Worm (Caenorhabditis elegans) whole organism, L2 larva: ENCODE results near the gene Y54F10BM.13.
A peak's percentile ranks its signal among the peaks of the same experiment; 100 is the strongest.

Experiments used
- R02D3.7 ChIP-seq: fragments of 150-350 bp; optimal IDR thresholded peaks from 2 replicates; lab custom pipeline; 2014; ENCODE audit warnings: missing biosample characterization, missing genetic modification characterization
- ceh-16 ChIP-seq: fragments of 150-350 bp; optimal IDR thresholded peaks from 2 replicates; lab custom pipeline; 2014; ENCODE audit warnings: missing biosample characterization, missing genetic modification characterization
- fos-1 ChIP-seq: fragments of 150-350 bp; optimal IDR thresholded peaks from 2 replicates; lab custom pipeline; 2014; ENCODE audit warnings: missing biosample characterization, missing genetic modification characterization
- mdl-1 ChIP-seq, 2 experiments: fragments of 150-350 bp in 1 of 2; sonication (generic microtip) in 1 of 2; optimal IDR thresholded peaks; 2 replicates each; lab custom pipeline; 2017; ENCODE audit warnings: missing biosample characterization in 2 of 2, missing genetic modification characterization in 2 of 2
- nhr-12 ChIP-seq: fragments of 150-350 bp; optimal IDR thresholded peaks from 2 replicates; lab custom pipeline; 2014; ENCODE audit warnings: missing biosample characterization, missing genetic modification characterization
- nhr-237 ChIP-seq: fragments of 150-350 bp; optimal IDR thresholded peaks from 2 replicates; lab custom pipeline; 2014; ENCODE audit warnings: missing biosample characterization, missing genetic modification characterization
- unc-39 ChIP-seq: fragments of 150-350 bp; optimal IDR thresholded peaks from 2 replicates; lab custom pipeline; 2014; ENCODE audit warnings: missing biosample characterization, missing genetic modification characterization
- unc-62 ChIP-seq: fragments of 150-350 bp; optimal IDR thresholded peaks from 2 replicates; lab custom pipeline; 2014; ENCODE audit warnings: missing biosample characterization, missing genetic modification reagents, missing genetic modification characterization
- ztf-11 ChIP-seq: sonication (generic microtip); optimal IDR thresholded peaks from 2 replicates; lab custom pipeline; 2017; ENCODE audit warnings: missing biosample characterization, missing genetic modification characterization

DNA sequence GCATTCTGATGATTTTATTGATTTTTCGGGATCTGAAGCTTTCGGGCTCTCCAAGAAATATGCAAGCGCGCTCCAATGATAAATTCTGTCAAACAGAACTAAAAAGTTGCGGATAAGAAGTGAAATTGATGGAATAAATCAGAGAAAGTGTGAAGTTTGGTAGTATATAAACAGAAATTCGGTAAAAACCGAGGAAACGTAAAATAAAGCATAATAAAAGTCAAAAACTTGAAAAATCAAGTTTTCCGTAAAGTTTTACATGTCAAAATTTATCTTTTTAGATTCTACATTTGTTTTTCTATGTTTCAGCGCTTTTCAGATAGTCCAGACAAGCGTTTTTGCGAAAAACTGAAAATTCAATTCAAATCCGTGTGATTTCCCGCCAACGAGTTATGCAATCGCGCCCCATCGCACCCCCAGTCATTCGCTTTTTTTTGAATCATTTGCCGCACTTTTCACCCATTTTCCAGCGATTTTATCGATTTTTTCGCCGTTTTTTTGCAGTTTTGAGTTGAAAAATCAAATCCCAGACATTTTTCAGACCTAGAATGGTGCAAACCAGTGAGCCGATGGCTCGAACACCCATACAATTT is at the start of gene Y54F10BM.13, which contains the start of gene ppm-1.D:
- TF ChIP-seq nhr-237: no peak
- TF ChIP-seq unc-62: no peak
- TF ChIP-seq nhr-12 (tag; lab: Kevin White, UChicago): no peak
- TF ChIP-seq fos-1 (tag; lab: Kevin White, UChicago): peak; percentile 11
- no peak for TF ChIP-seq mdl-1 (tag; optimal IDR thresholded peaks at IDR 0.05; lab: Kevin White, UChicago)
- TF ChIP-seq ztf-11 (tag; lab: Kevin White, UChicago): no peak
- TF ChIP-seq unc-39 (tag; lab: Kevin White, UChicago): no peak
- TF ChIP-seq ceh-16: no peak
- no peak for TF ChIP-seq R02D3.7 (tag; lab: Kevin White, UChicago)
